Worm (Caenorhabditis elegans): ENCODE measurements around the gene sri-77.
"Not testable (repeated sequence)": the region's sequence is repeated elsewhere in the genome, so short reads cannot be mapped to it uniquely, and the experiment has no call there.

sri-77 gene

DNA sequence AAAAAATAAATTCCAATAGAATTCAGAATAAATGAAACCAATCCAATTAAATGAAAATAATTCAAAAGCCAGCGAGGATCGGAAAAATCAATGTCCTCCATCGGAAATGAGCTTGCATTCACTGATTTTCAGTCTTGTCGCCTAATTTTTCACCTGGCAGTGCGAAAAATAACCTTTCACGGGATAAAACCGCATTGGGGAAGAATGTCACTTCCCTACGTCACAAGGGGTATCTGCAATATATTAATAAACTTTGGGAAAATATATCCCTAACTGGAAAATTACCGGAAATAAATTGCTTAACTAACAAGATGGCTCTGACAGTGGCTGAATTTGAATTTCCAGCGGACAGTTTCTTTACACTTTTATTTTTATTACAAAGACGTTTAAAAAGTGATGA is at the start of gene sri-77:
Gene sri-77, minus strand, starts transcription at position 101 of the 400 bp plus-strand sequence.
- TF ChIP-seq him-1 (tag; optimal IDR thresholded peaks at IDR 0.05) (no peak), dao-5 (tag; optimal IDR thresholded peaks at IDR 0.05) (no peak), W03F9.2 (tag; optimal IDR thresholded peaks at IDR 0.05) (no peak)

- no peak for TF ChIP-seq dao-5 (tag; optimal IDR thresholded peaks at IDR 0.05)
- TF ChIP-seq W03F9.2 (tag; optimal IDR thresholded peaks at IDR 0.05) = no peak
- TF ChIP-seq him-1 (tag; optimal IDR thresholded peaks at IDR 0.05) = no peak
These were observed 44.3 kb upstream of the sri-77 start, which contains the start of the genes F22E5.13 and F22E5.6 for ce11 chrII:2649539-2649938. Gene F22E5.13 (minus strand): TSS chrII:2649639. Gene F22E5.6 (plus strand): TSS chrII:2649835.

ce11 chrII:2649015-2649414 is 43.8 kb upstream of the sri-77 start:
- TF ChIP-seq him-1 (tag; optimal IDR thresholded peaks at IDR 0.05) = no peak
- TF ChIP-seq dao-5 (tag; optimal IDR thresholded peaks at IDR 0.05) = no peak
- TF ChIP-seq W03F9.2 (tag; optimal IDR thresholded peaks at IDR 0.05) = no peak

ce11 chrII:2646756-2647155 is 41.5 kb upstream of the sri-77 start, which contains the start of gene F22E5.12:
Gene F22E5.12 (minus strand): TSS chrII:2646856.
- TF ChIP-seq him-1, W03F9.2, dao-5 (tag; optimal IDR thresholded peaks at IDR 0.05): not testable (repeated sequence)

ce11 chrII:2644498-2644897 is 39.3 kb upstream of the sri-77 start, which contains the start of gene F22E5.11:
Gene F22E5.11 (minus strand): TSS chrII:2644598.
- no peak for TF ChIP-seq dao-5 (tag; optimal IDR thresholded peaks at IDR 0.05)
- TF ChIP-seq W03F9.2 (tag; optimal IDR thresholded peaks at IDR 0.05) = no peak
- TF ChIP-seq him-1 (tag; optimal IDR thresholded peaks at IDR 0.05) = no peak

DNA sequence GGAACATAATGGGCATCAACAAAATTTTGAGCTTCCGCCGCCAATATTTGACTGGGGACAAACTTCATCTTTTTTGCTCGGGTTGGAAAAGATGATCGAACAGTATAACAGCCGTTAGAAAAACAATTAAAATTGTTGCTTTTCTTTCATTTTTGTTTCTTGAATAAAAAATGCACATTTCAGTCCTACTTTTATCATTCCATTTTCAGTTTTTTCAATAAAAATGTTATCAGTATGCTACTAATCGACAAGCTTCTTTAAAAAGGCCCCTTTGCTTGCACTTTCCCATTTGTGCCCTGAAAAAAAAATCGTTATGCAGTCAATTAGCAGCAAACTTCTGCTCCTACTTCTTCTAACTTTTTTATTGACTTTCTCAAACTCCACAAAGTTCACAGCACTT is 36.6 kb upstream of the sri-77 start, which contains the start of gene F22E5.7:
Gene F22E5.7, plus strand, starts transcription at position 301 of the 400 bp plus-strand sequence.
- TF ChIP-seq W03F9.2 (tag; optimal IDR thresholded peaks at IDR 0.05) (no peak), dao-5 (tag; optimal IDR thresholded peaks at IDR 0.05) (no peak), him-1 (tag; optimal IDR thresholded peaks at IDR 0.05) (no peak)

DNA sequence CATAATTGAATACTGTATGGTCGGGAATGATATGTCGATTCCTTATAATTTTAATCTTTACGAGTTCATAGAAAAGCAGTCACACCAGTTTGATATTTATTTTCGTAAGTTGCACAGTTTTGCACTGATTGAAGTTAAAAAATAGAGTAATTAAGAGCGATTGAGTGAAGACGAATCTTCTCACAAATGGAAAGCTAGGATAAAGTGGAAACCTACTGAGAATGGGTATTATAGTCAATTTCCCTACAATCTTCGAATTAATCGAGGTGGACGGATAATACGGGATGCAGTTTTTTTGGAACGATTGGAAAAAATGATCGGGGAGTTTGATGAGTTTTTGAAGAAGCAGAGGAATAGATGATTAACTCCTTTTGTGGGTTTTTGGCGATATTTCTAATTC is 35.8 kb upstream of the sri-77 start, which contains the start of gene F22E5.23:
Gene F22E5.23, plus strand, starts transcription at position 301 of the 400 bp plus-strand sequence.
- TF ChIP-seq him-1 (tag; optimal IDR thresholded peaks at IDR 0.05) (no peak), dao-5 (tag; optimal IDR thresholded peaks at IDR 0.05) (no peak), W03F9.2 (tag; optimal IDR thresholded peaks at IDR 0.05) (no peak)

DNA sequence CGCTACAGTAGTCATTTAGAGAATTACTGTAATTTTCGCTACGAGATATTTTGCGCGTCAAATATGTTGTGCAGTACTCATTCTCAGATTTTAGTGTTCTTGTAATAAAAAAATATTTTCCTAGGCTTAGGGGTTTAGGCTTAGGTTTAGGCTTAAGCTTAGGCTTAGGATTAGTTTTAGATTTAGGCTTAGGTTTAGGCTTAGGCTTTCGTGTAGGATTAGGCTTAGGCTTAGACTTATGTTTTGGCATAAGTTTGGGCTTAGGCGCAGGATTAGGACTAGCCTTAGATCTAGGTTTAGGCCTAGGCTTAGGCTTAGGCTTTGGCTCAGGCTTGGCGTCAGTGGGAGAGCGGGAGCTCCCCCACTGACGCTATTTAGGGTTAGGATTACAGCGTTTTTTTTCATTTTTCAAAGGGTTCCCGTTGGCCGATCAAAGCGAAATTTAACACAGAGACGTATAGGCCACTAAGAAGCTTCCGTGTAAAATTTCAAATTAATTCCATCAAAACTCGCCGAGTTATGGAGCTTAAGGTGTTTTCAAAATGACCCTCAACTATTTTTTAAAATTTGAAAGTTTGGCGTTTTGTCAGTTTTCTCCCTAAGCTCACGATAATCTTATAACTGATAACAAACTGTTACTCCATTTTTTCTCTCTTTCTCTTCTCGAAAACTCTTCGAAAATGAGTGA is 34.3 kb upstream of the sri-77 start, which contains the start of gene F22E5.8:
Gene F22E5.8, plus strand, starts transcription at position 638 of the 688 bp plus-strand sequence.
- not testable (repeated sequence) for TF ChIP-seq W03F9.2, him-1, dao-5 (tag; optimal IDR thresholded peaks at IDR 0.05)

DNA sequence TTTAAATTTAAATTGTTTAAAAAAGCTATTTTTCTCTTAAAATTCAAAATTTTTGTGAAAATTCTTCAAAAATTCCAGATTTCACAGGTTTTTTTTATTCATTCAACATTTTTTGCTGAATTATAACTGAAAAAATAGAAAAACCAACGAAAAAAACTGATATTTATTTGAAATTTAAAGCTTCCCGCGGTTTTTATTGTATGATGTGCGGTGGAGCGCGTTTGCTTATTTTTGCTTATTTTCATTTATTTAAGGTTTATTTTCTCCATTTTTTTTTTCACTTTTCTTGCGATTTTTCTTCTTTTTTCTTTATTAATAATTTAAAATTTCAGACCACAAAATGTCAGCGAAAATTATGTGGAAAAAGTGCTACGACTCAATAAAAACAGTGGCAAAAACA is 32.8 kb upstream of the sri-77 start, which contains the start of gene F22E5.9:
Gene F22E5.9, plus strand, starts transcription at position 327 of the 400 bp plus-strand sequence.
- TF ChIP-seq him-1 (tag; optimal IDR thresholded peaks at IDR 0.05) (no peak), W03F9.2 (tag; optimal IDR thresholded peaks at IDR 0.05) (no peak), dao-5 (tag; optimal IDR thresholded peaks at IDR 0.05) (no peak)

ce11 chrII:2637359-2637758 is 32.1 kb upstream of the sri-77 start, which contains the start of gene F22E5.21:
Gene F22E5.21 (minus strand): TSS chrII:2637459.
- no peak for TF ChIP-seq W03F9.2 (tag; optimal IDR thresholded peaks at IDR 0.05)
- no peak for TF ChIP-seq him-1 (tag; optimal IDR thresholded peaks at IDR 0.05)
- no peak for TF ChIP-seq dao-5 (tag; optimal IDR thresholded peaks at IDR 0.05)

- TF ChIP-seq him-1 (tag; optimal IDR thresholded peaks at IDR 0.05) (no peak), dao-5 (tag; optimal IDR thresholded peaks at IDR 0.05) (no peak), W03F9.2 (tag; optimal IDR thresholded peaks at IDR 0.05) (no peak)
These were observed 25.9 kb upstream of the sri-77 start, which contains the start of gene D2062.1 for ce11 chrII:2631169-2631568. Gene D2062.1 (plus strand): TSS chrII:2631469.

ce11 chrII:2629270-2629669 is 24.1 kb upstream of the sri-77 start, which contains the start of gene sri-37:
Gene sri-37 (plus strand): TSS chrII:2629570.
- TF ChIP-seq W03F9.2 (tag; optimal IDR thresholded peaks at IDR 0.05) (no peak), dao-5 (tag; optimal IDR thresholded peaks at IDR 0.05) (no peak), him-1 (tag; optimal IDR thresholded peaks at IDR 0.05) (no peak)

DNA sequence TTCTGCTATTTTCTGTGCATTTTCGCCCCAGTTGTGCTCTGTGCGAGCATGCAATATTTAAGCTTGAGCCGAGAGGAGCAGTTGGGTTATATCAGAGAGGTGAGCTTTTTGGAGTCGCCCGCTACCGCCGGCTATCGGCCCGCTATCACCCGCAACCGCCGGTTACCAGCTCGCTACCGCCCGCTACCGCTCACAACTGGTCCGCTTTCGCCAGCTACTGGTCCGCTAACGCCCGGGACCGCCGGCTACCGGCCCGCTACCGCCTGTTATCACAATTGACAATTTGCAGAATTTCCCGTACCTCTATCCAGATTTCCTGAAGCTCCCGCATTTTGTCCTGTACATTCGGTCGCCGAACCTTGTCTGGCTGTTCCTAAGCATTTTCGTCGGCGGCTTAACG is 23.2 kb upstream of the sri-77 start:
- no peak for TF ChIP-seq him-1 (tag; optimal IDR thresholded peaks at IDR 0.05)
- no peak for TF ChIP-seq dao-5 (tag; optimal IDR thresholded peaks at IDR 0.05)
- no peak for TF ChIP-seq W03F9.2 (tag; optimal IDR thresholded peaks at IDR 0.05)

Data from whole organism, L4/young adult.